Worm (Caenorhabditis elegans): ENCODE results near the gene F26F2.1.

Gene F26F2.1

ce11 chrV:20603014-20603413, 41.3 kb upstream of the F26F2.1 start, which contains the start of gene ttr-11:
ttr-11 (plus strand) TSS chrV:20603314.
- TF ChIP-seq unc-55 (GFP tag; optimal IDR thresholded peaks at IDR 0.05) (no peak), ZK546.5 (tag; optimal IDR thresholded peaks at IDR 0.05) (no peak), lsy-2 (tag; optimal IDR thresholded peaks at IDR 0.05) (no peak), alr-1 (tag; optimal IDR thresholded peaks at IDR 0.05) (no peak), dmd-4 (tag; optimal IDR thresholded peaks at IDR 0.05) (no peak), nhr-129 (tag; optimal IDR thresholded peaks at IDR 0.05) (no peak), F13H6.1 (tag; optimal IDR thresholded peaks at IDR 0.05) (no peak), nhr-12 (tag; optimal IDR thresholded peaks at IDR 0.05) (no peak), snpc-4 (tag; optimal IDR thresholded peaks at IDR 0.05) (no peak), nhr-77 (tag; optimal IDR thresholded peaks at IDR 0.05) (no peak), ama-1 (optimal IDR thresholded peaks at IDR 0.05) (no peak), nhr-23 (tag; optimal IDR thresholded peaks at IDR 0.05) (no peak), fos-1 (tag; optimal IDR thresholded peaks at IDR 0.05) (no peak)

- TF ChIP-seq nhr-25 (tag; optimal IDR thresholded peaks at IDR 0.05): no peak
- TF ChIP-seq nhr-237 (tag; optimal IDR thresholded peaks at IDR 0.05): no peak
- no peak for TF ChIP-seq ztf-11 (tag; optimal IDR thresholded peaks at IDR 0.05)
- TF ChIP-seq unc-62 (GFP tag; optimal IDR thresholded peaks at IDR 0.05): no peak
- TF ChIP-seq unc-55 (GFP tag; optimal IDR thresholded peaks at IDR 0.05): no peak
- TF ChIP-seq nhr-23 (tag; optimal IDR thresholded peaks at IDR 0.05): no peak
- TF ChIP-seq lin-13 (GFP tag; optimal IDR thresholded peaks at IDR 0.05): no peak
- no peak for TF ChIP-seq nhr-11 (tag; optimal IDR thresholded peaks at IDR 0.05)
- no peak for TF ChIP-seq nhr-12 (tag; optimal IDR thresholded peaks at IDR 0.05)
- no peak for TF ChIP-seq fos-1 (tag; optimal IDR thresholded peaks at IDR 0.05)
- TF ChIP-seq elt-3 (tag; optimal IDR thresholded peaks at IDR 0.05): no peak
- TF ChIP-seq lin-11 (tag; optimal IDR thresholded peaks at IDR 0.05): no peak
- TF ChIP-seq mab-5 (tag; optimal IDR thresholded peaks at IDR 0.05): no peak
- no peak for TF ChIP-seq sem-4 (tag; optimal IDR thresholded peaks at IDR 0.05)
- TF ChIP-seq ztf-4 (tag; optimal IDR thresholded peaks at IDR 0.05): no peak
- no peak for TF ChIP-seq gmeb-1 (tag; optimal IDR thresholded peaks at IDR 0.05)
- no peak for TF ChIP-seq nhr-129 (tag; optimal IDR thresholded peaks at IDR 0.05)
- TF ChIP-seq ZK546.5 (tag; optimal IDR thresholded peaks at IDR 0.05): no peak
- no peak for TF ChIP-seq ama-1 (optimal IDR thresholded peaks at IDR 0.05)
- TF ChIP-seq mbf-1 (tag; optimal IDR thresholded peaks at IDR 0.05): no peak
These were observed 39.0 kb upstream of the F26F2.1 start for ce11 chrV:20600704-20601103.

- TF ChIP-seq ztf-1 (GFP tag; conservative IDR thresholded peaks at IDR 0.05) (no peak), nhr-21 (tag; optimal IDR thresholded peaks at IDR 0.05) (no peak), elt-1 (tag; optimal IDR thresholded peaks at IDR 0.05) (no peak), mbf-1 (tag; optimal IDR thresholded peaks at IDR 0.05) (no peak), nhr-6 (tag; optimal IDR thresholded peaks at IDR 0.05) (no peak), sma-9 (GFP tag; optimal IDR thresholded peaks at IDR 0.05) (no peak), sma-9 (tag; optimal IDR thresholded peaks at IDR 0.05) (no peak), lin-11 (tag; optimal IDR thresholded peaks at IDR 0.05) (no peak), mdl-1 (tag; optimal IDR thresholded peaks at IDR 0.05) (no peak), snpc-4 (tag; optimal IDR thresholded peaks at IDR 0.05) (no peak), sem-4 (tag; optimal IDR thresholded peaks at IDR 0.05) (no peak), Y55F3AM.14 (GFP tag; optimal IDR thresholded peaks at IDR 0.05) (no peak), gmeb-1 (tag; optimal IDR thresholded peaks at IDR 0.05) (no peak), unc-55 (GFP tag; optimal IDR thresholded peaks at IDR 0.05) (no peak), lsy-2 (tag; optimal IDR thresholded peaks at IDR 0.05) (no peak), egl-27 (tag; optimal IDR thresholded peaks at IDR 0.05) (no peak), nhr-237 (tag; optimal IDR thresholded peaks at IDR 0.05) (no peak), F13H6.1 (tag; optimal IDR thresholded peaks at IDR 0.05) (no peak)
These were observed 38.1 kb upstream of the F26F2.1 start, which contains the start of gene col-163 for ce11 chrV:20599795-20600194. col-163 (plus strand) TSS chrV:20600095.

- TF ChIP-seq nhr-21 (tag; optimal IDR thresholded peaks at IDR 0.05) (no peak), C34F6.9 (tag; optimal IDR thresholded peaks at IDR 0.05) (no peak), unc-39 (tag; optimal IDR thresholded peaks at IDR 0.05) (no peak), elt-3 (tag; optimal IDR thresholded peaks at IDR 0.05) (no peak), nhr-25 (tag; optimal IDR thresholded peaks at IDR 0.05) (no peak)
These were observed 35.4 kb upstream of the F26F2.1 start, which contains the start of gene F46B3.1 for ce11 chrV:20597076-20597475. F46B3.1 (minus strand) TSS chrV:20597176.
